Worm (Caenorhabditis elegans): Measurements from ENCODE around the gene K01A11.1.
A peak's percentile ranks its signal among the peaks of the same experiment; 100 is the strongest.

The K01A11.1 gene

ce11 chrIII:3431385-3431784 is at the start of gene K01A11.1:
Gene K01A11.1 (minus strand): TSS chrIII:3431485.
- TF ChIP-seq cebp-2 (GFP tag; IDR thresholded peaks at IDR 0.05) (no peak), F52B5.7 (tag; optimal IDR thresholded peaks at IDR 0.05) (no peak), nhr-80 (tag; optimal IDR thresholded peaks at IDR 0.05) (no peak), mes-4 (tag; optimal IDR thresholded peaks at IDR 0.05) (no peak), hmg-20 (GFP tag; IDR thresholded peaks at IDR 0.05) (no peak), die-1 (tag; optimal IDR thresholded peaks at IDR 0.05) (no peak), efl-1 (GFP tag; optimal IDR thresholded peaks at IDR 0.05) (no peak), ets-4 (GFP tag; optimal IDR thresholded peaks at IDR 0.05) (no peak), snpc-4 (GFP tag; optimal IDR thresholded peaks at IDR 0.05) (no peak), snpc-4 (tag; optimal IDR thresholded peaks at IDR 0.05) (no peak), Y95B8A.8 (GFP tag; IDR thresholded peaks at IDR 0.05) (no peak), lag-1 (GFP tag; IDR thresholded peaks at IDR 0.05) (no peak), ztf-3 (GFP tag; optimal IDR thresholded peaks at IDR 0.05) (no peak)

- TF ChIP-seq ceh-40 (GFP tag; IDR thresholded peaks at IDR 0.05) = no peak
- no peak for TF ChIP-seq ztf-25 (GFP tag; IDR thresholded peaks at IDR 0.05)
- no peak for TF ChIP-seq madf-3 (GFP tag; IDR thresholded peaks at IDR 0.05)
- TF ChIP-seq C06A6.2 (GFP tag; conservative IDR thresholded peaks at IDR 0.05) = no peak
Observed at ce11 chrIII:3480950-3481349, 49.7 kb upstream of the K01A11.1 start.

- TF ChIP-seq D2030.7 (GFP tag; IDR thresholded peaks at IDR 0.05) (no peak), bed-2 (GFP tag; IDR thresholded peaks at IDR 0.05) (no peak), tbp1 (GFP tag; optimal IDR thresholded peaks at IDR 0.05) (no peak), zim-3 (tag; optimal IDR thresholded peaks at IDR 0.05) (no peak), ceh-100 (GFP tag; IDR thresholded peaks at IDR 0.05) (no peak), unc-130 (GFP tag; optimal IDR thresholded peaks at IDR 0.05) (no peak), fkh-3 (tag; optimal IDR thresholded peaks at IDR 0.05) (no peak), ztf-22 (GFP tag; optimal IDR thresholded peaks at IDR 0.05) (no peak), F52B5.7 (tag; optimal IDR thresholded peaks at IDR 0.05) (no peak), hrde-1 (tag; optimal IDR thresholded peaks at IDR 0.05; ENCODE audit: borderline replicate concordance) (no peak)
Observed at ce11 chrIII:3480236-3480635, 49.0 kb upstream of the K01A11.1 start.

ce11 chrIII:3478795-3479398 is 47.6 kb upstream of the K01A11.1 start:
- no peak for TF ChIP-seq D2030.7 (GFP tag; IDR thresholded peaks at IDR 0.05)
- TF ChIP-seq F23B12.7 (tag; optimal IDR thresholded peaks at IDR 0.05; ENCODE audit: insufficient read depth) = no peak
- 0 out of 2 replicates have a peak, but pooled peaks have one; percentile 35 for TF ChIP-seq nfyb-1 (GFP tag; IDR thresholded peaks at IDR 0.05)
- no peak for TF ChIP-seq nhr-120 (GFP tag; IDR thresholded peaks at IDR 0.05)

ce11 chrIII:3477375-3477774 is 46.1 kb upstream of the K01A11.1 start:
- TF ChIP-seq nhr-27 (tag; optimal IDR thresholded peaks at IDR 0.05) = no peak
- TF ChIP-seq T07F8.4 (tag; optimal IDR thresholded peaks at IDR 0.05) = no peak

- TF ChIP-seq cebp-1 (GFP tag; IDR thresholded peaks at IDR 0.05) (no peak), cebp-1 (tag; optimal IDR thresholded peaks at IDR 0.05) (no peak), nfyb-1 (GFP tag; IDR thresholded peaks at IDR 0.05) (no peak), nhr-120 (GFP tag; IDR thresholded peaks at IDR 0.05) (no peak), bed-2 (GFP tag; IDR thresholded peaks at IDR 0.05) (0 out of 2 replicates have a peak, but pooled peaks have one; percentile 8), nfya-2 (GFP tag; IDR thresholded peaks at IDR 0.05) (no peak), ama-1 (optimal IDR thresholded peaks at IDR 0.05) (no peak), ama-1 (GFP tag; optimal IDR thresholded peaks at IDR 0.05) (no peak), hrde-1 (tag; optimal IDR thresholded peaks at IDR 0.05; ENCODE audit: borderline replicate concordance) (no peak), unc-130 (GFP tag; optimal IDR thresholded peaks at IDR 0.05) (peak; percentile 7), lsy-27 (tag; optimal IDR thresholded peaks at IDR 0.05; ENCODE audit: borderline replicate concordance, insufficient read depth) (no peak), pha-4 (tag; optimal IDR thresholded peaks at IDR 0.05) (no peak), Y53G8AR.9 (GFP tag; conservative IDR thresholded peaks at IDR 0.05) (no peak), ceh-100 (GFP tag; IDR thresholded peaks at IDR 0.05) (peak; percentile 86), nhr-179 (tag; optimal IDR thresholded peaks at IDR 0.05) (no peak), B0261.1 (tag; optimal IDR thresholded peaks at IDR 0.05) (no peak)
Observed at ce11 chrIII:3476245-3476644, 45.0 kb upstream of the K01A11.1 start.
